Worm (Caenorhabditis elegans) whole organism, late embryonic: ENCODE results near the gene cct-5.

Experiments used
- C08G9.2 ChIP-seq: sonication (generic microtip); optimal IDR thresholded peaks from 2 replicates; lab custom pipeline; 2016; ENCODE audit warnings: mild to moderate bottlenecking, missing genetic modification characterization, moderate library complexity, missing compliant biosample characterization
- K09A11.1 ChIP-seq: sonication (generic microtip); optimal IDR thresholded peaks from 2 replicates; lab custom pipeline; 2017; ENCODE audit warnings: antibody characterized with exemption, mild to moderate bottlenecking, missing genetic modification characterization, missing compliant biosample characterization; ENCODE audit not compliant: insufficient read depth
- T23F11.4 ChIP-seq: fragments of 200-800 bp; sonication (Bioruptor generic); optimal IDR thresholded peaks from 2 replicates; lab custom pipeline; 2018; ENCODE audit warnings: mild to moderate bottlenecking, missing genetic modification characterization, missing compliant biosample characterization
- ahr-1 ChIP-seq: sonication (generic microtip); optimal IDR thresholded peaks from 2 replicates; lab custom pipeline; 2016; ENCODE audit warnings: missing genetic modification characterization, missing compliant biosample characterization
- ceh-14 ChIP-seq: sonication (generic microtip); optimal IDR thresholded peaks from 2 replicates; lab custom pipeline; 2016; ENCODE audit warnings: missing genotype, missing genetic modification characterization, missing compliant biosample characterization
- ceh-2 ChIP-seq: sonication (generic microtip); optimal IDR thresholded peaks from 2 replicates; lab custom pipeline; 2016; ENCODE audit warnings: missing genotype, missing genetic modification characterization, missing compliant biosample characterization
- ceh-22 ChIP-seq: sonication (generic microtip); optimal IDR thresholded peaks from 2 replicates; lab custom pipeline; 2017; ENCODE audit warnings: missing biosample characterization, missing genetic modification characterization
- ceh-24 ChIP-seq: sonication (generic microtip); optimal IDR thresholded peaks from 2 replicates; lab custom pipeline; 2016; ENCODE audit warnings: mild to moderate bottlenecking, missing genetic modification characterization, missing compliant biosample characterization
- ceh-31 ChIP-seq: sonication (generic microtip); optimal IDR thresholded peaks from 2 replicates; lab custom pipeline; 2016; ENCODE audit warnings: missing genetic modification characterization, missing compliant biosample characterization
- ceh-45 ChIP-seq: fragments of 200-800 bp; sonication (Bioruptor generic); IDR thresholded peaks from 2 replicates; pipeline ENCODE4 v1.3.6; 2022; ENCODE audit warnings: missing genetic modification reagents, missing genetic modification characterization, missing compliant biosample characterization
- ceh-48 ChIP-seq: sonication (generic microtip); optimal IDR thresholded peaks from 2 replicates; lab custom pipeline; 2016; ENCODE audit warnings: missing genetic modification characterization, inconsistent platforms, missing compliant biosample characterization
- ets-4 ChIP-seq: sonication (generic microtip); optimal IDR thresholded peaks from 2 replicates; lab custom pipeline; 2016; ENCODE audit warnings: missing genetic modification characterization, missing compliant biosample characterization
- eyg-1 ChIP-seq: sonication (generic microtip); optimal IDR thresholded peaks from 2 replicates; lab custom pipeline; 2016; ENCODE audit warnings: missing genotype, missing genetic modification characterization, missing compliant biosample characterization
- gmeb-2 ChIP-seq: sonication (generic microtip); optimal IDR thresholded peaks from 2 replicates; lab custom pipeline; 2016; ENCODE audit warnings: missing genetic modification characterization, inconsistent platforms, missing compliant biosample characterization
- hlh-13 ChIP-seq: fragments of 200-800 bp; sonication (Bioruptor generic); optimal IDR thresholded peaks from 2 replicates; lab custom pipeline; 2018; ENCODE audit warnings: mild to moderate bottlenecking, missing genetic modification characterization, missing compliant biosample characterization
- hlh-15 ChIP-seq: sonication (generic microtip); optimal IDR thresholded peaks from 2 replicates; lab custom pipeline; 2016; ENCODE audit warnings: missing genetic modification characterization, missing compliant biosample characterization
- hlh-30 ChIP-seq: sonication (generic microtip); optimal IDR thresholded peaks from 2 replicates; lab custom pipeline; 2017; ENCODE audit warnings: antibody characterized with exemption, missing genetic modification characterization, missing compliant biosample characterization; ENCODE audit not compliant: insufficient read depth
- hlh-6 ChIP-seq: sonication (generic microtip); optimal IDR thresholded peaks from 2 replicates; lab custom pipeline; 2016; ENCODE audit warnings: missing genotype, missing genetic modification characterization, missing compliant biosample characterization
- hlh-8 ChIP-seq: sonication (generic microtip); optimal IDR thresholded peaks from 2 replicates; lab custom pipeline; 2016; ENCODE audit warnings: missing genotype, missing genetic modification characterization, missing compliant biosample characterization
- lim-6 ChIP-seq: sonication (generic microtip); optimal IDR thresholded peaks from 2 replicates; lab custom pipeline; 2016; ENCODE audit warnings: missing genetic modification characterization, missing compliant biosample characterization
- lin-11 ChIP-seq: fragments of 200-800 bp; sonication (Bioruptor generic); optimal IDR thresholded peaks from 2 replicates; lab custom pipeline; 2018; ENCODE audit warnings: mild to moderate bottlenecking, missing genetic modification characterization, missing compliant biosample characterization
- mec-3 ChIP-seq: sonication (generic microtip); optimal IDR thresholded peaks from 2 replicates; lab custom pipeline; 2016; ENCODE audit warnings: borderline replicate concordance, missing genetic modification characterization, missing compliant biosample characterization
- odd-2 ChIP-seq: sonication (generic microtip); optimal IDR thresholded peaks from 2 replicates; lab custom pipeline; 2017; ENCODE audit warnings: antibody characterized with exemption, mild to moderate bottlenecking, missing genetic modification characterization, missing compliant biosample characterization
- pha-2 ChIP-seq: sonication (generic microtip); optimal IDR thresholded peaks from 2 replicates; lab custom pipeline; 2017; ENCODE audit warnings: mild to moderate bottlenecking, missing genetic modification characterization, missing compliant biosample characterization
- pqm-1 ChIP-seq: sonication (generic microtip); optimal IDR thresholded peaks from 2 replicates; lab custom pipeline; 2016; ENCODE audit warnings: missing genetic modification characterization, missing compliant biosample characterization
- ref-2 ChIP-seq: sonication (generic microtip); optimal IDR thresholded peaks from 2 replicates; lab custom pipeline; 2016; ENCODE audit warnings: missing genetic modification characterization, missing compliant biosample characterization
- sox-2 ChIP-seq: fragments of 200-800 bp; sonication (Bioruptor generic); IDR thresholded peaks from 2 replicates; pipeline ENCODE4 v1.3.6; 2022; ENCODE audit warnings: missing genetic modification reagents, missing genetic modification characterization, missing compliant biosample characterization
- sox-4 ChIP-seq: sonication (generic microtip); optimal IDR thresholded peaks from 2 replicates; lab custom pipeline; 2017; ENCODE audit warnings: mild to moderate bottlenecking, missing genetic modification characterization, inconsistent platforms, missing compliant biosample characterization
- syd-9 ChIP-seq: sonication (generic microtip); optimal IDR thresholded peaks from 2 replicates; lab custom pipeline; 2016; ENCODE audit warnings: mild to moderate bottlenecking, missing genetic modification characterization, moderate library complexity, missing compliant biosample characterization
- tbx-2 ChIP-seq: sonication (generic microtip); optimal IDR thresholded peaks from 2 replicates; lab custom pipeline; 2016; ENCODE audit warnings: missing genetic modification characterization, missing compliant biosample characterization
- tbx-7 ChIP-seq: sonication (generic microtip); optimal IDR thresholded peaks from 2 replicates; lab custom pipeline; 2016; ENCODE audit warnings: missing genotype, missing genetic modification characterization, missing compliant biosample characterization
- unc-55 ChIP-seq: sonication (generic microtip); optimal IDR thresholded peaks from 2 replicates; lab custom pipeline; 2017; ENCODE audit warnings: missing biosample characterization, missing genetic modification reagents, missing genetic modification characterization
- zip-5 ChIP-seq: sonication (generic microtip); optimal IDR thresholded peaks from 2 replicates; lab custom pipeline; 2016; ENCODE audit warnings: missing genetic modification characterization, missing compliant biosample characterization

Gene cct-5

ce11 chrIII:4488892-4489409 is 19.0 kb downstream of the cct-5 start, which contains the start of gene cpg-1:
TSS of gene cpg-1 (plus strand) at chrIII:4489359.
- TF ChIP-seq C08G9.2 (tag; lab: Kevin White, UChicago) (no peak), ahr-1 (tag; lab: Kevin White, UChicago) (no peak), hlh-8 (no peak), hlh-30 (tag; lab: Kevin White, UChicago) (no peak), sox-4 (tag; lab: Kevin White, UChicago) (no peak), sox-2 (no peak), ceh-31 (tag; lab: Kevin White, UChicago) (no peak), zip-5 (tag; lab: Kevin White, UChicago) (no peak), mec-3 (tag; lab: Kevin White, UChicago) (no peak), ceh-24 (tag; lab: Kevin White, UChicago) (no peak), odd-2 (tag; lab: Kevin White, UChicago) (no peak), hlh-13 (GFP tag; lab: Kevin White, UChicago) (no peak), pha-2 (tag; lab: Kevin White, UChicago) (no peak), unc-55 (GFP tag; lab: Kevin White, UChicago) (no peak), lin-11 (tag; lab: Kevin White, UChicago) (no peak)

- TF ChIP-seq ahr-1 (tag; lab: Kevin White, UChicago) (no peak), T23F11.4 (GFP tag; lab: Kevin White, UChicago) (no peak), ceh-45 (GFP tag; lab: Robert Waterston, UW) (no peak), tbx-7 (tag; lab: Kevin White, UChicago) (no peak)
These were observed 20.6 kb downstream of the cct-5 start for ce11 chrIII:4487271-4487670.

ce11 chrIII:4482986-4483385 is 24.9 kb downstream of the cct-5 start:
- TF ChIP-seq tbx-2 (tag; lab: Kevin White, UChicago) (no peak), ceh-48 (tag; lab: Kevin White, UChicago) (no peak), ets-4 (tag; lab: Kevin White, UChicago) (no peak), ceh-2 (tag; lab: Kevin White, UChicago) (no peak), lim-6 (tag; lab: Kevin White, UChicago) (no peak), ceh-22 (tag; lab: Kevin White, UChicago) (no peak)
- TF ChIP-seq, all 69 proteins: peak for 0

ce11 chrIII:4481787-4482186 is 26.1 kb downstream of the cct-5 start:
- no peak for TF ChIP-seq hlh-6
- TF ChIP-seq syd-9 (tag; lab: Kevin White, UChicago), result no peak
- TF ChIP-seq hlh-13 (GFP tag; lab: Kevin White, UChicago), result no peak
- no peak for TF ChIP-seq ceh-48 (tag; lab: Kevin White, UChicago)
- no peak for TF ChIP-seq eyg-1 (tag; lab: Kevin White, UChicago)

- no peak for TF ChIP-seq lim-6 (tag; lab: Kevin White, UChicago)
- TF ChIP-seq ref-2, result no peak
- TF ChIP-seq ets-4 (tag; lab: Kevin White, UChicago), result no peak
- no peak for TF ChIP-seq ceh-48 (tag; lab: Kevin White, UChicago)
- TF ChIP-seq gmeb-2 (tag; lab: Kevin White, UChicago), result no peak
- no peak for TF ChIP-seq K09A11.1 (tag; lab: Kevin White, UChicago)
- TF ChIP-seq pqm-1 (tag; lab: Kevin White, UChicago), result no peak
- TF ChIP-seq ceh-14, result no peak
- TF ChIP-seq hlh-15 (tag; lab: Kevin White, UChicago), result no peak
These were observed 30.4 kb downstream of the cct-5 start, which contains the start of gene ins-17 for ce11 chrIII:4477472-4477871. TSS of gene ins-17 (minus strand) at chrIII:4477572.
